Worm (Caenorhabditis elegans): ENCODE measurements around the gene tag-18.
A peak's percentile ranks its signal among the peaks of the same experiment; 100 is the strongest.

tag-18 gene

DNA sequence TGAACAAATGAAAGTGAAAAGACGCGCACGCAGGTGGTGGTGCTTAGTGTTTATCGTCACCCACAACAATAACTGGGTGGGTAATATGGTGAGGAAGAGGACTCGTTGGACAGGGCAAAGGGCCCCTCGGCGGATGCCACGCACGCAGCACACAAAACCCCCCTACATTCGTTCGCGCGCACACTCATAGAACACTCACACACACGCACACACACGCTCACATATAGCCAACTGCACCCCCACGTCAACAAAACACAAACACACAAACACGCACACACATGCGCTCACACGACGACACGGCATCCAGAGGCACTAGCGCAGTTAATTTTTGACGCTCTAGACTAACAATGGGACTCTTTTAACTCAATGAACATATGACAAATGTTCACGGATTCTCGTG lies 39.7 kb downstream of the tag-18 start (continued):
- TF ChIP-seq daf-16 (GFP tag; optimal IDR thresholded peaks at IDR 0.05): peak in 1 of 2 experiments; percentile 69
- no peak for TF ChIP-seq daf-16 (tag; optimal IDR thresholded peaks at IDR 0.05)

DNA sequence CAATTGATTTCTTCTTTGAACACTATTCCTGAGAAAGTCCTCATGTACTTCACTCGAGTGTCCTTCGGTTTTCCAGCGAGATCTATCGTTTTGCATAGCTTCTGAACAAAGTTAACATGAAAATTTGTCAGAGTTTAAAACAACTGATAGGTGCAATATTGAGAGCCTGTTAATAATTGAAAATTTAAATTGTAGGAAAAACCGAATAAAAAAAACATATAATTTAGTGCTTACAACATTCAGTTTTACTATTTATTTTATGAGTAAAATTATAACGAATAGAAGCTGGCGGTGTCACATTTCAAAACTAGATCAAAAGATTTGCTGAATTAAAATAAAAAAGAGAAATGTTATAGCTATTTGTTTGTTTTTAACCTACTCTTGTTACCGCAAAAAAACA lies 40.7 kb downstream of the tag-18 start, which contains the start of gene C02F12.8:
Gene C02F12.8, minus strand, starts transcription at position 101 of the 400 bp plus-strand sequence.
- TF ChIP-seq fos-1 (tag; optimal IDR thresholded peaks at IDR 0.05) (no peak), T26A8.4 (GFP tag; IDR thresholded peaks at IDR 0.05) (no peak), D1046.2 (GFP tag; IDR thresholded peaks at IDR 0.05) (no peak)

DNA sequence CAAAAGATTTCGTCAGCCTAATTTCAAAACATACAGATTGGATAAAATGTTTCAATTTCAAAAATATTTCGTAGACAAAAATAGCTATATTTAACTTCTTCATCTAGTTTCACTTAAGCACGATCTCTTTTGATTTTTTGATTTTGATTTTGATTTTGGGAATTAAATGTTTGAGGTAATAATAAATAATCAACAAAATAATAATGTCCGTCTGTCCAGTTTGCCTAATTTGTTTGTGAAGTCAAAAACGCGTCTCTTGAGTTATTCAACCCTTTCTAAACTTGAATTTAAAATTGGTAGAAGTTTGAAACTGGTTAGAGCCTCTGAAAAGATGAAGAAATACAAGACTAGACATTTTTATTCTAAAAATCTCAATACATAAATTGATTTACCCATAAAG lies 44.0 kb downstream of the tag-18 start:
- TF ChIP-seq aha-1 (tag) (peak; percentile 93), unc-62 (GFP tag; optimal IDR thresholded peaks at IDR 0.05 in 1 of 2) (peak in 1 of 2 experiments; percentile 1), unc-62 (tag; optimal IDR thresholded peaks at IDR 0.05) (no peak), unc-39 (tag; optimal IDR thresholded peaks at IDR 0.05) (no peak), cey-2 (tag; optimal IDR thresholded peaks at IDR 0.05; ENCODE audit: borderline replicate concordance, insufficient read depth) (no peak)

DNA sequence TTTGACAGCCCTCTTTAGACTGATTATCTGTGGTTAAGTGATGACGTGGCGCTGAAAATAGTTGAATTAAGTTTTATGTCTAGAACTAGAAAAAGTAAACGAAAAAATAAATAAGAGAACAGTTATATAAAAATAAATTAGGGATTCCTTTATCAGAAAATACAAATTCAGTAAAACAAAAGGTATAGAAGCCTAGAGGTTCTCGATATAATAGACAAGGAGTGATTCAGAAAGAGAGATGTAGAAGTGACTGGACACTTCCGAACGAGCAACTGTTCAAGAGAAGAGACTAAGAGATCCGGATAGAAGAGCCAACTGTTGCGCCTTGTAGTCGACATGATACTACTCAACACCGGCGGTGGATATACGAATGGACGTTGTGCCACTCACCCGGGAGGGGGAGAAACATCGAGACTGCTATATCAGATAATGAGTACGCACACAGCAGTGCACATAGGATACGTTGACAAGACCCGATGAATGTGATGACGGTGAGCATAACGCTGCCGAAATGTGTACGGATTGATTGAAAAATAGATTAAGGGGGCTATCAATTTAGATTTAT lies 44.6 kb downstream of the tag-18 start, which contains the start of gene tag-278:
Gene tag-278, minus strand, starts transcription at position 51 of the 565 bp plus-strand sequence.
- TF ChIP-seq zip-2 (tag; optimal IDR thresholded peaks at IDR 0.05): no peak
- TF ChIP-seq lim-7 (GFP tag; IDR thresholded peaks at IDR 0.05): no peak
- no peak for TF ChIP-seq lin-38 (GFP tag; IDR thresholded peaks at IDR 0.05)
- TF ChIP-seq lin-39 (tag; optimal IDR thresholded peaks at IDR 0.05): no peak
- TF ChIP-seq F44E2.7 (GFP tag; IDR thresholded peaks at IDR 0.05): no peak
- no peak for TF ChIP-seq aha-1 (tag)
- 0 out of 2 replicates have a peak, but pooled peaks have one; percentile 15 for TF ChIP-seq dmd-8 (GFP tag; IDR thresholded peaks at IDR 0.05)
- no peak for TF ChIP-seq spr-3 (GFP tag; optimal IDR thresholded peaks at IDR 0.05)
- peak; percentile 6 for TF ChIP-seq hlh-11 (tag; optimal IDR thresholded peaks at IDR 0.05)
- TF ChIP-seq lin-29 (GFP tag; IDR thresholded peaks at IDR 0.05): no peak
- TF ChIP-seq egl-43 (GFP tag; IDR thresholded peaks at IDR 0.05): no peak
- TF ChIP-seq daf-16 (GFP tag; optimal IDR thresholded peaks at IDR 0.05): peak in 1 of 2 experiments; percentile 59
- TF ChIP-seq daf-16 (tag; optimal IDR thresholded peaks at IDR 0.05): no peak
- no peak for TF ChIP-seq pha-4 (GFP tag; IDR thresholded peaks at IDR 0.05)
- no peak for TF ChIP-seq pha-4 (tag; optimal IDR thresholded peaks at IDR 0.05)
- TF ChIP-seq set-16 (GFP tag; IDR thresholded peaks at IDR 0.05): no peak
- TF ChIP-seq mdl-1 (tag; optimal IDR thresholded peaks at IDR 0.05): no peak
- TF ChIP-seq dpl-1 (GFP tag; optimal IDR thresholded peaks at IDR 0.05): no peak
- 0 out of 2 replicates have a peak, but pooled peaks have one; percentile 21 for TF ChIP-seq madf-9 (GFP tag; conservative IDR thresholded peaks at IDR 0.05)
- TF ChIP-seq ama-1 (optimal IDR thresholded peaks at IDR 0.05): no peak
- TF ChIP-seq Y5F2A.4 (GFP tag; optimal IDR thresholded peaks at IDR 0.05): no peak
- no peak for TF ChIP-seq nhr-48 (tag; optimal IDR thresholded peaks at IDR 0.05)
- TF ChIP-seq nhr-111 (GFP tag; optimal IDR thresholded peaks at IDR 0.05): no peak
- TF ChIP-seq skn-1 (tag; optimal IDR thresholded peaks at IDR 0.05): no peak
- TF ChIP-seq ZK337.2 (GFP tag; IDR thresholded peaks at IDR 0.05): no peak
- no peak for TF ChIP-seq T20F7.1 (GFP tag; optimal IDR thresholded peaks at IDR 0.05)
- TF ChIP-seq nhr-11 (tag; optimal IDR thresholded peaks at IDR 0.05): peak; percentile 43
- no peak for TF ChIP-seq nhr-41 (GFP tag; IDR thresholded peaks at IDR 0.05)
- no peak for TF ChIP-seq ces-1 (GFP tag; optimal IDR thresholded peaks at IDR 0.05)
- TF ChIP-seq zag-1 (tag; optimal IDR thresholded peaks at IDR 0.05): no peak
- no peak for TF ChIP-seq jun-1 (tag; optimal IDR thresholded peaks at IDR 0.05)
- TF ChIP-seq daf-19 (GFP tag; conservative IDR thresholded peaks at IDR 0.05): no peak
- TF ChIP-seq zfp-2 (tag; optimal IDR thresholded peaks at IDR 0.05): no peak
- no peak for TF ChIP-seq nhr-76 (tag; optimal IDR thresholded peaks at IDR 0.05)
- TF ChIP-seq F49E8.2 (tag; optimal IDR thresholded peaks at IDR 0.05; ENCODE audit: borderline replicate concordance): no peak
- no peak for TF ChIP-seq lir-3 (tag; optimal IDR thresholded peaks at IDR 0.05)
- no peak for TF ChIP-seq php-3 (GFP tag; IDR thresholded peaks at IDR 0.05)
- no peak for TF ChIP-seq mes-2 (tag; optimal IDR thresholded peaks at IDR 0.05; ENCODE audit: poor library complexity, severe bottlenecking)
- TF ChIP-seq lsy-2 (tag; optimal IDR thresholded peaks at IDR 0.05): no peak

Measured in whole organism, L4 larva.